Fruit fly (Drosophila melanogaster): ENCODE data around the gene Polr3F.

Polr3F gene

dm6 chr3R:22341652-22342051 is 25.5 kb downstream of the Polr3F start:
- TF ChIP-seq Hr96 (GFP tag; optimal IDR thresholded peaks at IDR 0.05) (no peak), pad (GFP tag; optimal IDR thresholded peaks at IDR 0.05) (no peak), Clk (GFP tag; optimal IDR thresholded peaks at IDR 0.05) (no peak), CG11617 (GFP tag; optimal IDR thresholded peaks at IDR 0.05) (no peak)

DNA sequence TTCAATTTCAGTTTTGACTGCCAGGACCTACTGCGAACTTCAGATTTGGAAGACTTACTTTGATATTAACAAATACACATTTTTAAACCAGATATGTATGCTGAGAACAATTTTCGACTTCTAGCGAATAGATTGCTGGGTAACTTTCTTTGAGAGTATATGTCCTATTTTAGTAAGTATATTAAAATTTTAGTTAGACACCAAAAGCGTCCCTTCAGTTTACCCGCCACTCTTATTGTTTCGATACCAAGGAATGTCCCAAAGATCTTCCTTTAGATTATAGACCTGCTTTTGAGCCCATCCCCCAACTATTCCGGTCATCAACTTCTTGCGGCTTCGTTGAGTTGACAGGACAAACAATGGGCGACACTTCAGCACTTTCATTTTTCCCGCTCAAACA is 27.0 kb downstream of the Polr3F start, which contains the start of gene CG5388:
Gene CG5388 (minus strand): TSS at position 101 of the 400 bp plus-strand sequence.
- no peak for TF ChIP-seq kay (GFP tag; ENCODE audit: borderline replicate concordance)

- TF ChIP-seq CG5204 (GFP tag; optimal IDR thresholded peaks at IDR 0.05) (no peak), toe (GFP tag; optimal IDR thresholded peaks at IDR 0.05) (no peak), tj (GFP tag; optimal IDR thresholded peaks at IDR 0.05) (no peak), bab1 (GFP tag; optimal IDR thresholded peaks at IDR 0.05) (no peak), Clk (GFP tag; optimal IDR thresholded peaks at IDR 0.05) (no peak), CG14711 (tag; optimal IDR thresholded peaks at IDR 0.05) (no peak), CG11617 (GFP tag; optimal IDR thresholded peaks at IDR 0.05) (no peak), Mnt (GFP tag; optimal IDR thresholded peaks at IDR 0.05) (no peak), CG33017 (tag; optimal IDR thresholded peaks at IDR 0.05) (no peak), cnc (optimal IDR thresholded peaks at IDR 0.05) (no peak), CG12768 (GFP tag; optimal IDR thresholded peaks at IDR 0.05) (no peak), kay (GFP tag; ENCODE audit: borderline replicate concordance) (no peak), Crg-1 (GFP tag; optimal IDR thresholded peaks at IDR 0.05) (no peak), Hr96 (GFP tag; optimal IDR thresholded peaks at IDR 0.05) (no peak), CG7045 (GFP tag; optimal IDR thresholded peaks at IDR 0.05) (no peak)
Measured at dm6 chr3R:22339510-22339909, 27.7 kb downstream of the Polr3F start.

DNA sequence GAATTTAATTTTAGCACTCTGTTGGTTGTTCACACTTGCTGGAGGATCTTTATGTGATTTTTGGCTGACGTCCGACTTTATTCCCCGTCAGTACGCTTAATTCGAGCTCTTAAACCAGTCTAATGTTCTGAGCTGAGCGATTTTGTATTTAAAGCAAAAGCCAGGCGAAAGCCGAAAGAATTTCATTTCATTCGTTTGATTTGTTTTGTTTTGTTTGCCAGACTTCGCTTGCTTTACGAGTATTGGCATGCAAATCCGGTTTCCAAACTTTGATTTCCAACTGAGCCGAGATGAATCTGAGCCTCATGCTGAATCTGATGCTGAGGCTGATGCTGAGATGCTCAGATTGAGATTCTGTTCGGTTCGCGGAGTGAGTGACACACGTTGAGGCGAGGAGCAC is 33.1 kb downstream of the Polr3F start, which contains the start of gene CG5391:
Gene CG5391 (minus strand): TSS at position 101 of the 400 bp plus-strand sequence.
- TF ChIP-seq Crg-1 (GFP tag; optimal IDR thresholded peaks at IDR 0.05): no peak
- no peak for TF ChIP-seq pad (GFP tag; optimal IDR thresholded peaks at IDR 0.05)
- TF ChIP-seq Clk (GFP tag; optimal IDR thresholded peaks at IDR 0.05): no peak
- TF ChIP-seq bab1 (GFP tag; optimal IDR thresholded peaks at IDR 0.05): no peak
- TF ChIP-seq cnc (optimal IDR thresholded peaks at IDR 0.05): no peak
- TF ChIP-seq ovo (GFP tag; optimal IDR thresholded peaks at IDR 0.05): no peak
- no peak for TF ChIP-seq cic (GFP tag; optimal IDR thresholded peaks at IDR 0.05)

DNA sequence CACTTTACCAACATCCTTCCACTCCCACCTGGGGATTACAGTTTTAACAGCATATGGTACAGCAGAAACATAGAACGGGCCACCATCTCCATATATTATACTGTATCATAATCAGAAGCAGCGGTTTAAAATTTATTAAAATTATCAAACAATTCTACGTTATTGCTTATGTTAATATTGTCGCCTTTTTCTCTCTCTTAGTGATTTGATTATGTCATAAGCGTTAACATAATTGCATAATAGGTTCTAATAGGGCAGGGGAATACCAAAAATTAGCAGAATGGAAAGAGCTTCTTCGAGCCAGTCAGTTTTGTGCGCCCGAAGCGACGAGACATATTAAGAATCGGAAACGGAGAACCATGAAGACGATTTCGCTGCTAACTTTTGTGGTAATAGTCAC is 35.5 kb downstream of the Polr3F start, which contains the start of gene CG13862:
Gene CG13862 (plus strand): TSS at position 301 of the 400 bp plus-strand sequence.
- no peak for TF ChIP-seq Crg-1 (GFP tag; optimal IDR thresholded peaks at IDR 0.05)
- no peak for TF ChIP-seq toe (GFP tag; optimal IDR thresholded peaks at IDR 0.05)
- no peak for TF ChIP-seq cic (GFP tag; optimal IDR thresholded peaks at IDR 0.05)
- TF ChIP-seq ovo (GFP tag; optimal IDR thresholded peaks at IDR 0.05): no peak
- TF ChIP-seq CG11617 (GFP tag; optimal IDR thresholded peaks at IDR 0.05): no peak
- no peak for TF ChIP-seq Hr96 (GFP tag; optimal IDR thresholded peaks at IDR 0.05)
- TF ChIP-seq cnc (optimal IDR thresholded peaks at IDR 0.05): no peak
- no peak for TF ChIP-seq Clk (GFP tag; optimal IDR thresholded peaks at IDR 0.05)
- no peak for TF ChIP-seq bab1 (GFP tag; optimal IDR thresholded peaks at IDR 0.05)
- TF ChIP-seq CG14711 (tag; optimal IDR thresholded peaks at IDR 0.05): no peak
- TF ChIP-seq CG33017 (tag; optimal IDR thresholded peaks at IDR 0.05): no peak
- TF ChIP-seq kay (GFP tag; ENCODE audit: borderline replicate concordance): no peak
- no peak for TF ChIP-seq Mnt (GFP tag; optimal IDR thresholded peaks at IDR 0.05)
- no peak for TF ChIP-seq tj (GFP tag; optimal IDR thresholded peaks at IDR 0.05)
- no peak for TF ChIP-seq CG7045 (GFP tag; optimal IDR thresholded peaks at IDR 0.05)
- TF ChIP-seq CG7101 (tag; optimal IDR thresholded peaks at IDR 0.05): no peak
- no peak for TF ChIP-seq CG1620 (GFP tag; optimal IDR thresholded peaks at IDR 0.05)
- no peak for TF ChIP-seq CG5204 (GFP tag; optimal IDR thresholded peaks at IDR 0.05)
- TF ChIP-seq pad (GFP tag; optimal IDR thresholded peaks at IDR 0.05): no peak

DNA sequence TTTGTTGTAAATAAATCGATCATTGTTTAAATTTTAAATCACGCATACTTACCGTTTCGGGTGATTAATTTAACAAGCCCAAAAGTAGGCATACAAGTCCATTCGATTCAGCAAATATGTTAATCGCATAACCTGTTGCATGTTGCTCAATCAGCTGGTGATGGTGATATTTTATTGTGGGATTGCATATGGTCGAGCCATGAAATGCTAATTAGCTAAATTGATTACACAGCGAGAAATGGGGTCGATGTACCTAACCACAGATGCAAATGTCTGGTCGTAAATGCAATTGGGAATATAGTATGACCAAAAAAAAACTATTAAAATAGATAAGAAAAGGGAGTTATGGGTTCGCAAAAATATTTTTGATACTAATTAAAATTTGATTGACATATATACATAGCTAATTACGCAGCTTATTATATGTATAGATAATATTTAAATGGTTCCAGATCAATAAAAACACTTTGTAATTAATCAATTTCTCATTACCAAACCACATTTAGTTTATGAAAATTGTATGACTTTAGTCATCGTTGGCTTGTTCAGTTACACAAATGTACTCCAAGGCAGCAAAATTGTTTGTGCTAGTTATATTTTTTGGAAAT is 36.6 kb downstream of the Polr3F start, which contains the start of gene CG33721:
Gene CG33721 (plus strand): TSS at position 558 of the 608 bp plus-strand sequence.
- no peak for TF ChIP-seq CG7101 (tag; optimal IDR thresholded peaks at IDR 0.05)
- TF ChIP-seq CG14711 (tag; optimal IDR thresholded peaks at IDR 0.05): no peak

DNA sequence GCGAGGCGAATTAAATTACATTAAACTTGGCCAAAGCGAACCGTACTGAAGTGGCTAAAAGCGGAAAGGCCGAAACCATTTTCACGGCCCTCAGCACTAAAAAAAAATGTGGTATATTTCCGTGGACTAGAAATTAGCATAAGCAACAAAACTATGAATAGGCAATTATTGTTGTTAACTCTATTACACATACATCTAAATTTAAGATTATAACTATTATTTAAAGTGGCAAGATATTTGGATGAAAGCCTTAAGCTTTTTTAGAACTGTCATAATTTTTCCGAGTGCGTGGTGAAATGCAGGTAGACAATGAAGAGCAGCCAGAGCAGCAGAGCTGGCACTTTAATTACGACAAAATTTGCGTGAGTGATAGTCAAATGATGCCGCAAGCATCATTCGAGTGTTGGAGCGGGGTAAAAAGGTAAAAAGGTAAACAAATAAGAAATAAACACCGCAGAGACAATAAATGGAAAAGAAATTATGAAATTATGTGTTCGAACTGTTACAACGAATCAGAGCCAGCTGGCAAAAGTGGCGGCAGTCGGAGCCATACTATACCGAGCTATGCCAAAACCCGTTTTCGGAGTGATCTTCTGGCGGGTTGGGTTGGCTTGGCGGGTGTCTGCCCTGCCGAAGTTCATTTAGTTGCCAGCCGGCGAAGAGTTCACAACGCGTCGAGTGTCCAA is 38.4 kb downstream of the Polr3F start, which contains the start of gene CG7080:
Gene CG7080 (plus strand): TSS at position 636 of the 686 bp plus-strand sequence.
- no peak for TF ChIP-seq CG14711 (tag; optimal IDR thresholded peaks at IDR 0.05)
- TF ChIP-seq CG5204 (GFP tag; optimal IDR thresholded peaks at IDR 0.05): no peak
- TF ChIP-seq Crg-1 (GFP tag; optimal IDR thresholded peaks at IDR 0.05): no peak
- no peak for TF ChIP-seq Mnt (GFP tag; optimal IDR thresholded peaks at IDR 0.05)
- TF ChIP-seq cnc (optimal IDR thresholded peaks at IDR 0.05): no peak
- no peak for TF ChIP-seq tj (GFP tag; optimal IDR thresholded peaks at IDR 0.05)
- TF ChIP-seq kay (GFP tag; ENCODE audit: borderline replicate concordance): no peak
- no peak for TF ChIP-seq bab1 (GFP tag; optimal IDR thresholded peaks at IDR 0.05)
- TF ChIP-seq ovo (GFP tag; optimal IDR thresholded peaks at IDR 0.05): no peak
